Worm (Caenorhabditis elegans) whole organism, early embryonic: ENCODE measurements around the gene F49E2.2.

Experiments used
- B0310.2 ChIP-seq: sonication (generic microtip); optimal IDR thresholded peaks from 2 replicates; lab custom pipeline; 2016; ENCODE audit warnings: mild to moderate bottlenecking, missing genetic modification characterization, missing compliant biosample characterization
- F13C5.2 ChIP-seq: sonication (generic microtip); optimal IDR thresholded peaks from 2 replicates; lab custom pipeline; 2017; ENCODE audit warnings: mild to moderate bottlenecking, missing genetic modification characterization, inconsistent platforms, missing compliant biosample characterization
- aly-1 ChIP-seq: sonication (generic microtip); optimal IDR thresholded peaks from 2 replicates; lab custom pipeline; 2016; ENCODE audit warnings: missing genetic modification characterization, missing compliant biosample characterization
- ama-1 ChIP-seq: fragments of 150-350 bp; optimal IDR thresholded peaks from 2 replicates; lab custom pipeline; 2014
- ceh-13 ChIP-seq: fragments of 200-800 bp; sonication (Bioruptor generic); optimal IDR thresholded peaks from 2 replicates; lab custom pipeline; 2018; ENCODE audit warnings: mild to moderate bottlenecking, missing genetic modification characterization, missing compliant biosample characterization
- ceh-36 ChIP-seq: sonication (generic microtip); optimal IDR thresholded peaks from 2 replicates; lab custom pipeline; 2016; ENCODE audit warnings: missing genetic modification characterization, inconsistent platforms, missing compliant biosample characterization
- ets-7 ChIP-seq: sonication (generic microtip); optimal IDR thresholded peaks from 2 replicates; lab custom pipeline; 2016; ENCODE audit warnings: missing genotype, missing genetic modification characterization, missing compliant biosample characterization
- flt-1 ChIP-seq: fragments of 200-800 bp; sonication (Bioruptor generic); IDR thresholded peaks from 2 replicates; pipeline ENCODE4 v1.3.6; 2022; ENCODE audit warnings: missing genetic modification characterization, missing compliant biosample characterization
- hmbx-1 ChIP-seq: sonication (generic microtip); optimal IDR thresholded peaks from 2 replicates; lab custom pipeline; 2016; ENCODE audit warnings: mild to moderate bottlenecking, missing genetic modification characterization, missing compliant biosample characterization
- hmg-4 ChIP-seq: fragments of 200-800 bp; sonication (Bioruptor generic); optimal IDR thresholded peaks from 2 replicates; lab custom pipeline; 2018; ENCODE audit warnings: mild to moderate bottlenecking, missing genetic modification characterization, missing compliant biosample characterization
- hnd-1 ChIP-seq: sonication (generic microtip); optimal IDR thresholded peaks from 2 replicates; lab custom pipeline; 2016; ENCODE audit warnings: missing genetic modification characterization, missing compliant biosample characterization
- pes-1 ChIP-seq: fragments of 200-800 bp; sonication (Bioruptor generic); IDR thresholded peaks from 2 replicates; pipeline ENCODE4 v1.3.6; 2022; ENCODE audit warnings: missing genetic modification reagents, missing genetic modification characterization, missing compliant biosample characterization
- scrt-1 ChIP-seq: fragments of 200-800 bp; sonication (Bioruptor generic); IDR thresholded peaks from 2 replicates; pipeline ENCODE4 v1.3.6; 2022; ENCODE audit warnings: missing genetic modification characterization, missing compliant biosample characterization
- sea-1 ChIP-seq: fragments of 200-800 bp; sonication (Bioruptor generic); conservative IDR thresholded peaks from 2 replicates; pipeline ENCODE4 v1.3.6; 2022; ENCODE audit warnings: missing genetic modification characterization, missing compliant biosample characterization
- tbx-11 ChIP-seq: fragments of 200-800 bp; sonication (Bioruptor generic); IDR thresholded peaks from 2 replicates; pipeline ENCODE4 v1.3.6; 2022; ENCODE audit warnings: missing genetic modification characterization, missing compliant biosample characterization
- tbx-37 ChIP-seq: fragments of 200-800 bp; sonication (Bioruptor generic); conservative IDR thresholded peaks from 2 replicates; pipeline ENCODE4 v1.3.6; 2022; ENCODE audit warnings: missing genetic modification reagents, missing genetic modification characterization, missing compliant biosample characterization
- tra-4 ChIP-seq: sonication (generic microtip); optimal IDR thresholded peaks from 2 replicates; lab custom pipeline; 2017; ENCODE audit warnings: missing genetic modification characterization, missing compliant biosample characterization

F49E2.2 gene

ce11 chrX:9566429-9566828 is at the start of gene F49E2.2:
TSS of gene F49E2.2 (plus strand) at chrX:9566729.
- no peak for TF ChIP-seq flt-1 (GFP tag; lab: Robert Waterston, UW)
- TF ChIP-seq hnd-1 (tag; lab: Kevin White, UChicago): no peak
- no peak for TF ChIP-seq aly-1
- no peak for TF ChIP-seq ceh-13
- no peak for TF ChIP-seq sea-1 (GFP tag; lab: Robert Waterston, UW)
- TF ChIP-seq B0310.2 (tag; lab: Kevin White, UChicago): no peak
- no peak for TF ChIP-seq ama-1 (lab: Kevin White, UChicago)
- no peak for TF ChIP-seq hmg-4 (GFP tag; lab: Kevin White, UChicago)

- TF ChIP-seq hmbx-1 (no peak), tbx-11 (GFP tag; lab: Robert Waterston, UW) (no peak), aly-1 (no peak), tbx-37 (no peak), ets-7 (tag; lab: Kevin White, UChicago) (no peak)
Observed at ce11 chrX:9517106-9517505, 49.4 kb upstream of the F49E2.2 start, which contains the start of gene C07B5.2. TSS of gene C07B5.2 (minus strand) at chrX:9517206.

DNA sequence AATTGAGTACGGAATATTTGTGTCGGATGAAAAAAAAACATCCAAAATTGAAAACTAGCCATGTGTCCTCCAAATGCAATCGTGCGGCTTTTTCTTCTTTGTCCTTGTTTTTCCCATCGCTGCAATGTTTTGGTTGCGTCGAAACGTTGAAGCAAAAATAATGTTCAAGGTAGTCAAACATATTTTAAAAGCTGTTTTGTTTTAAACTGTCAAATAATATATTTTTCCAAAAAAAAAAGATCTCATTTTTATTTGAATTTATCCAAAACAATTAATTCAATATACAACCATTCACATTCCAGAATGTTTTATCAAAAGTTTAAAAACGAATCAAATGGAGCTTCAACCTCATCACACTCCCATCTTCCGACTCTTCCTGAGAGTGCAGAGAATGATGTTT is 47.8 kb upstream of the F49E2.2 start, which contains the start of gene C07B5.6:
C07B5.6 (plus strand) TSS at position 301 of the 400 bp plus-strand sequence.
- TF ChIP-seq B0310.2 (tag; lab: Kevin White, UChicago): no peak
- TF ChIP-seq ceh-13: no peak
- no peak for TF ChIP-seq scrt-1 (GFP tag; lab: Robert Waterston, UW)
- no peak for TF ChIP-seq hnd-1 (tag; lab: Kevin White, UChicago)
- no peak for TF ChIP-seq ets-7 (tag; lab: Kevin White, UChicago)
- TF ChIP-seq F13C5.2 (tag; lab: Kevin White, UChicago): no peak
- TF ChIP-seq pes-1: no peak
- no peak for TF ChIP-seq tbx-11 (GFP tag; lab: Robert Waterston, UW)
- no peak for TF ChIP-seq hmg-4 (GFP tag; lab: Kevin White, UChicago)
- no peak for TF ChIP-seq tra-4
- TF ChIP-seq ceh-36 (tag; lab: Kevin White, UChicago): no peak
- TF ChIP-seq sea-1 (GFP tag; lab: Robert Waterston, UW): no peak
- TF ChIP-seq flt-1 (GFP tag; lab: Robert Waterston, UW): no peak
- no peak for TF ChIP-seq ama-1 (lab: Kevin White, UChicago)
- no peak for TF ChIP-seq hmbx-1
- TF ChIP-seq aly-1: no peak
- TF ChIP-seq tbx-37: no peak

DNA sequence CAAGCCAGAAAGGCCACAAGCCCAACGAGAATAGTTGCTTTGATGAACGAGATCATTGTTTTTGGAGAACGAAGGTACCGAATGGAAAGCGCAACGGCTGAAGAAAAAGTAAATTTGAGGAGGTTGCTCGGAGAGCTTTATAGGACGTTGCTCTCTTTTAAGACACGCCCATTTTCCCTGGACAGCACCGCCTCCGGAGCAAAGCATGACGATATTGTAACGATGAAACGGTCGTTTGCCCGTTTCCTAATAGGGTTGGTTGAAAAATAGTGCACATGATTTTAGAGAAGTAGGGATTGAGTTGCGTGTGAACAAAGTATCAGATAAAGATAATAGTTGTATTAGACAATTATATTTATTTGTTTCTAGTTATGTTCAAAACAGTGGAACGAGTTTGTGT is 43.4 kb upstream of the F49E2.2 start, which contains the start of gene C07B5.3:
C07B5.3 (minus strand) TSS at position 101 of the 400 bp plus-strand sequence.
- TF ChIP-seq scrt-1 (GFP tag; lab: Robert Waterston, UW): no peak
- no peak for TF ChIP-seq tbx-37
- TF ChIP-seq tbx-11 (GFP tag; lab: Robert Waterston, UW): no peak
- no peak for TF ChIP-seq F13C5.2 (tag; lab: Kevin White, UChicago)
- no peak for TF ChIP-seq aly-1
- no peak for TF ChIP-seq ama-1 (lab: Kevin White, UChicago)
- no peak for TF ChIP-seq pes-1
- no peak for TF ChIP-seq flt-1 (GFP tag; lab: Robert Waterston, UW)
- TF ChIP-seq ets-7 (tag; lab: Kevin White, UChicago): no peak
- TF ChIP-seq tra-4: no peak
- TF ChIP-seq hnd-1 (tag; lab: Kevin White, UChicago): no peak

- no peak for TF ChIP-seq ceh-13
- TF ChIP-seq hmbx-1: no peak
- no peak for TF ChIP-seq sea-1 (GFP tag; lab: Robert Waterston, UW)
- TF ChIP-seq ama-1 (lab: Kevin White, UChicago): no peak
- TF ChIP-seq B0310.2 (tag; lab: Kevin White, UChicago): no peak
- TF ChIP-seq ets-7 (tag; lab: Kevin White, UChicago): no peak
- TF ChIP-seq pes-1: no peak
- TF ChIP-seq tbx-37: no peak
- TF ChIP-seq F13C5.2 (tag; lab: Kevin White, UChicago): no peak
- no peak for TF ChIP-seq hmg-4 (GFP tag; lab: Kevin White, UChicago)
Observed at ce11 chrX:9527898-9528297, 38.6 kb upstream of the F49E2.2 start.

DNA sequence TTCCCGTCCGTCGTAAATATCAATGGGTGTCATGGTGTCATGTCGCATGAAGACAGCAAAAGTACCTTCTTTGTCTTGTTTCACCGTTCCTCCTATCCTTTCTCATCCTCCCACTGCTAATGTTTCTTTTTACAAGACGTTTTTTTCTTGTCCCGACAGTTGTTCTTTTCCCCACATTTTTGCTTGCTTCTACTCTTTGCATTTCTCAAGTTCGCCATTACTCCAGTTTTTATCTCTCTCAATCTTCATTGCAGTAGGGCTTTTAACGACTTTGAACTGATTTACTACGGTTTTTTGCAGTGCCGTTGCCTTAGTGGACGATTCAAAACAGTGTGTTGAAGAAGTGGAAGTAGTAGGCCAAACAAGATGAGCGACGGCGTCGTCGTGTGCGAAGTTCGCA is 37.2 kb upstream of the F49E2.2 start, which contains the start of gene C07B5.4:
C07B5.4 (plus strand) TSS at position 301 of the 400 bp plus-strand sequence.
- no peak for TF ChIP-seq B0310.2 (tag; lab: Kevin White, UChicago)
- no peak for TF ChIP-seq ceh-36 (tag; lab: Kevin White, UChicago)
- TF ChIP-seq sea-1 (GFP tag; lab: Robert Waterston, UW): no peak
- no peak for TF ChIP-seq pes-1
- no peak for TF ChIP-seq ets-7 (tag; lab: Kevin White, UChicago)
- TF ChIP-seq scrt-1 (GFP tag; lab: Robert Waterston, UW): no peak
- no peak for TF ChIP-seq tra-4
- TF ChIP-seq tbx-37: no peak
- no peak for TF ChIP-seq ama-1 (lab: Kevin White, UChicago)
- TF ChIP-seq hmbx-1: no peak
- TF ChIP-seq F13C5.2 (tag; lab: Kevin White, UChicago): no peak
- TF ChIP-seq hnd-1 (tag; lab: Kevin White, UChicago): no peak
- no peak for TF ChIP-seq aly-1
- no peak for TF ChIP-seq hmg-4 (GFP tag; lab: Kevin White, UChicago)
- no peak for TF ChIP-seq flt-1 (GFP tag; lab: Robert Waterston, UW)

DNA sequence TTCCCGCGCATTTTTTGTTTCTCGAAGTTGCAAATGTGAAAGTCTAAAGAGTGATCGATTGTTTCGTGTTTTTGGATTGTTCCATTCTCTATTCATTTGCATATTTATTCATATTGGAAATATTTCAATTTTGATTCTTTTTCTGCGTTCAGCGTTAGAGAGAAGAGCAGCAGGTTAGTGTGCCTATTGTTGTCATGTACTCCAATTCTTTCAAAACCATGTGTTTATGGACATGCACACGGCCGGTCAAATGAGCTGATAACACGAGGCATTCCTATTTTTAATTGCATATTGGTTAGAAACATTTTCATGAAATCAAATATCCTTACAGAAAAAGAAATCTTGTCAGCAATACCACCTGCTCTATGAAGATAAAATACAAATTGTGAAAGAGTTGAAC is 34.9 kb upstream of the F49E2.2 start:
- TF ChIP-seq aly-1 (no peak), ama-1 (lab: Kevin White, UChicago) (no peak), flt-1 (GFP tag; lab: Robert Waterston, UW) (no peak), ceh-36 (tag; lab: Kevin White, UChicago) (no peak), B0310.2 (tag; lab: Kevin White, UChicago) (no peak), sea-1 (GFP tag; lab: Robert Waterston, UW) (no peak), hmbx-1 (no peak), F13C5.2 (tag; lab: Kevin White, UChicago) (no peak), tbx-37 (no peak), pes-1 (no peak), ets-7 (tag; lab: Kevin White, UChicago) (no peak), tbx-11 (GFP tag; lab: Robert Waterston, UW) (no peak), scrt-1 (GFP tag; lab: Robert Waterston, UW) (no peak), hnd-1 (tag; lab: Kevin White, UChicago) (no peak), ceh-13 (no peak), tra-4 (no peak)
